Fruit fly (Drosophila melanogaster) whole organism, wandering third instar larva: Measurements from ENCODE around the gene Rilpl.

Experiments
- Jra ChIP-seq: sonication (Bioruptor generic); optimal IDR thresholded peaks from 2 replicates; lab custom pipeline; 2016; ENCODE audit warnings: missing biosample characterization, missing genetic modification characterization
- ey ChIP-seq: fragments of 200-800 bp; sonication (Bioruptor generic); optimal IDR thresholded peaks from 2 replicates; lab custom pipeline; 2016; ENCODE audit warnings: missing biosample characterization, missing genetic modification characterization
- psq ChIP-seq: fragments of 200-800 bp; sonication (Bioruptor generic); optimal IDR thresholded peaks from 3 replicates; lab custom pipeline; 2017; ENCODE audit warnings: missing biosample characterization, mild to moderate bottlenecking, missing genetic modification characterization, moderate library complexity
- usp ChIP-seq: fragments of >200 bp; optimal IDR thresholded peaks from 2 replicates; lab custom pipeline; 2017; ENCODE audit warnings: missing biosample characterization, missing genetic modification characterization

DNA sequence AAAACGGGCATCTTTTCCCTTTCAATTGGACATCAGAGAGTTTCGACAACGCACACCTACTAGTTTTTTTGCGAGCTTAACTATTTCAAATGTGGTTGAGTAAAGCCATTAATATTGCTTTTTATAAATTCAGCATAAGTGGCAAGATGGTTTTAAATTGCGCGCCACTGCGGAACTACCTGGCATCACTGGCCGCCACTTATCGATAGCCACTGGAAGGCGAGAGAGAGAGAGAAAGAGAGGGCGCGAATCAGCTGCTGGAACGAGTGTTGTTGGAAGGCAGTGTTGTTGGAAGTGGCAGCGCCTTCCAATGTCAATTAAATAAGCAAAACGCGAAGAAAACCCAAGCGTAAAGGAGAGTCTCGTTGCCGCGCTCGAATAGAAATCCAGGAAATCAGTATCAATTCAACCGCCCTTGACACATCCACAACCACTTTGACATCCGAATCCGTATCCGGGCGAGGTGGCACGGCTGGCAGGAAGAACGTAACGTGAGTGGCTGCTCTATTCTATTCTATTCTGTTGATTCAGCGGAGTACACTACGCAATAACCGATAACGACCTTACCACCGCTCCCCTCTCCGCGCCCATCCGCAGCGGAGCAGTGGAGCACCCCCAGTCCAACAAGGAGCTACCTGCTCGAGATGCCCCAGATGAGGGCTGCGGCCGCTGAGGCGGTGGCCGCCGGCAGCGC is 17.4 kb upstream of the Rilpl start, which contains the start of gene AMPKalpha:
- TF ChIP-seq Jra (GFP tag; lab: Kevin White, UChicago) = no peak
- TF ChIP-seq psq = no peak
- TF ChIP-seq usp (GFP tag; lab: Kevin White, UChicago) = no peak
- TF ChIP-seq ey = no peak
